Worm (Caenorhabditis elegans) whole organism, L1 larva: Measurements from ENCODE around the gene C25E10.11.

ENCODE experiments used
- alr-1 ChIP-seq: fragments of 200-800 bp; sonication (Bioruptor generic); optimal IDR thresholded peaks from 2 replicates; lab custom pipeline; 2018; ENCODE audit warnings: borderline replicate concordance, mild to moderate bottlenecking, missing genetic modification characterization, missing compliant biosample characterization
- ama-1 ChIP-seq: fragments of 150-350 bp; optimal IDR thresholded peaks from 2 replicates; lab custom pipeline; 2014
- ceh-82 ChIP-seq, 3 experiments: fragments of 150-350 bp in 1 of 3; sonication (generic microtip) in 2 of 3; optimal IDR thresholded peaks; 2 replicates each; lab custom pipeline; 2014 to 2017; ENCODE audit warnings: missing biosample characterization in 3 of 3, missing genetic modification characterization in 3 of 3
- fkh-10 ChIP-seq: sonication (generic microtip); optimal IDR thresholded peaks from 2 replicates; lab custom pipeline; 2017; ENCODE audit warnings: missing biosample characterization, missing genetic modification reagents, missing genetic modification characterization
- lin-13 ChIP-seq: fragments of 150-350 bp; optimal IDR thresholded peaks from 2 replicates; lab custom pipeline; 2014; ENCODE audit warnings: missing biosample characterization, missing genetic modification reagents, missing genetic modification characterization
- nhr-12 ChIP-seq: sonication (generic microtip); optimal IDR thresholded peaks from 2 replicates; lab custom pipeline; 2017; ENCODE audit warnings: missing biosample characterization, missing genetic modification characterization
- nhr-77 ChIP-seq: fragments of 150-350 bp; optimal IDR thresholded peaks from 2 replicates; lab custom pipeline; 2014; ENCODE audit warnings: missing biosample characterization, missing genetic modification characterization
- ztf-11 ChIP-seq, 2 experiments: sonication (generic microtip); optimal IDR thresholded peaks; 2 replicates each; lab custom pipeline; 2016 to 2017; ENCODE audit warnings: missing genetic modification characterization in 2 of 2, missing biosample characterization in 1 of 2, missing compliant biosample characterization in 1 of 2

ce11 chrV:9092209-9092608 is 33.7 kb upstream of the C25E10.11 start, which contains the start of gene T27E4.1:
- TF ChIP-seq ztf-11 (tag; optimal IDR thresholded peaks at IDR 0.05; lab: Kevin White, UChicago) (no peak), fkh-10 (GFP tag; lab: Kevin White, UChicago) (no peak), ama-1 (no peak), nhr-12 (tag; lab: Kevin White, UChicago) (no peak), alr-1 (no peak), ceh-82 (tag; optimal IDR thresholded peaks at IDR 0.05; lab: Kevin White, UChicago) (no peak), nhr-77 (tag; lab: Kevin White, UChicago) (no peak), lin-13 (GFP tag; lab: Kevin White, UChicago) (no peak)
